Fruit fly (Drosophila melanogaster) whole organism, embryonic: ENCODE data around the gene CG13676.

Experiments
- Asciz ChIP-seq: fragments of 200-800 bp; sonication (Bioruptor generic); optimal IDR thresholded peaks from 2 replicates; lab custom pipeline; 2017; ENCODE audit warnings: missing biosample characterization, mild to moderate bottlenecking, missing genetic modification characterization, missing genetic modification reagents
- CG10321 ChIP-seq: fragments of 200-800 bp; sonication (Bioruptor generic); IDR thresholded peaks from 2 replicates; pipeline ENCODE4 v1.3.6; 2022; ENCODE audit warnings: missing biosample characterization, missing genetic modification characterization
- CG12659 ChIP-seq: fragments of 200-800 bp; sonication (Bioruptor generic); optimal IDR thresholded peaks from 3 replicates; lab custom pipeline; 2017; ENCODE audit warnings: mild to moderate bottlenecking, missing biosample characterization, missing genetic modification reagents, missing genetic modification characterization
- CG12769 ChIP-seq: fragments of 200-800 bp; sonication (Bioruptor generic); optimal IDR thresholded peaks from 2 replicates; lab custom pipeline; 2019; ENCODE audit warnings: missing biosample characterization, mild to moderate bottlenecking, missing genetic modification characterization, moderate library complexity
- CG13287 ChIP-seq: fragments of 200-800 bp; sonication (Bioruptor generic); IDR thresholded peaks from 2 replicates; pipeline ENCODE4 v1.3.6; 2022; ENCODE audit warnings: missing biosample characterization, missing genetic modification characterization; ENCODE audit not compliant: partially characterized antibody
- CG13624 ChIP-seq: fragments of 200-800 bp; sonication (Bioruptor generic); optimal IDR thresholded peaks from 2 replicates; lab custom pipeline; 2016; ENCODE audit warnings: missing biosample characterization, missing genetic modification characterization
- CG13775 ChIP-seq: fragments of 200-800 bp; sonication (Bioruptor generic); optimal IDR thresholded peaks from 3 replicates; lab custom pipeline; 2017; ENCODE audit warnings: missing biosample characterization, mild to moderate bottlenecking, missing genetic modification characterization
- CG17359 ChIP-seq: fragments of 200-800 bp; sonication (Bioruptor generic); optimal IDR thresholded peaks from 3 replicates; lab custom pipeline; 2018; ENCODE audit warnings: missing biosample characterization, mild to moderate bottlenecking, missing genetic modification characterization, moderate library complexity
- CG17361 ChIP-seq: fragments of 200-800 bp; sonication (Bioruptor generic); IDR thresholded peaks from 3 replicates; pipeline ENCODE4 v1.3.6; 2022; ENCODE audit warnings: missing biosample characterization, missing genetic modification characterization
- CG17829 ChIP-seq: fragments of 200-800 bp; optimal IDR thresholded peaks from 2 replicates; lab custom pipeline; 2019; ENCODE audit warnings: missing biosample characterization, mild to moderate bottlenecking, missing genetic modification characterization, moderate library complexity
- CG2116 ChIP-seq: fragments of 200-800 bp; sonication (Bioruptor generic); optimal IDR thresholded peaks from 3 replicates; lab custom pipeline; 2018; ENCODE audit warnings: missing biosample characterization, mild to moderate bottlenecking, missing genetic modification characterization
- CG2712 ChIP-seq: fragments of 200-800 bp; optimal IDR thresholded peaks from 3 replicates; lab custom pipeline; 2019; ENCODE audit warnings: missing biosample characterization, mild to moderate bottlenecking, missing genetic modification characterization, moderate library complexity
- CG32772 ChIP-seq: fragments of 200-800 bp; sonication (Bioruptor generic); IDR thresholded peaks from 2 replicates; pipeline ENCODE4 v1.3.6; 2022; ENCODE audit warnings: missing biosample characterization, missing genetic modification characterization
- CG4820 ChIP-seq: fragments of 200-800 bp; sonication (Bioruptor generic); optimal IDR thresholded peaks from 3 replicates; lab custom pipeline; 2016; ENCODE audit warnings: missing biosample characterization, missing genetic modification characterization
- CG6272 ChIP-seq: fragments of 200-800 bp; sonication (Bioruptor generic); IDR thresholded peaks from 2 replicates; pipeline ENCODE4 v1.3.6; 2022; ENCODE audit warnings: missing biosample characterization, missing genetic modification characterization
- CG7556 ChIP-seq: fragments of 200-800 bp; sonication (Bioruptor generic); optimal IDR thresholded peaks from 2 replicates; lab custom pipeline; 2017; ENCODE audit warnings: missing biosample characterization, mild to moderate bottlenecking, missing genetic modification characterization
- CG8290 ChIP-seq, 3 experiments: fragments of 200-800 bp; sonication (Bioruptor generic); optimal IDR thresholded peaks; 2 replicates each; lab custom pipeline; 2016 to 2019; ENCODE audit warnings: missing biosample characterization in 3 of 3, missing genetic modification characterization in 3 of 3, mild to moderate bottlenecking in 2 of 3, moderate library complexity in 1 of 3
- CG8388 ChIP-seq: fragments of 200-800 bp; sonication (Bioruptor generic); optimal IDR thresholded peaks from 2 replicates; lab custom pipeline; 2019; ENCODE audit warnings: missing biosample characterization, mild to moderate bottlenecking, missing genetic modification characterization, moderate library complexity
- CrebB ChIP-seq: fragments of 200-800 bp; sonication (Bioruptor generic); optimal IDR thresholded peaks from 3 replicates; lab custom pipeline; 2018; ENCODE audit warnings: missing biosample characterization, mild to moderate bottlenecking, missing genetic modification characterization
- Doc3 ChIP-seq: fragments of 200-800 bp; sonication (Bioruptor generic); IDR thresholded peaks from 3 replicates; pipeline ENCODE4 v1.3.6; 2022; ENCODE audit warnings: missing biosample characterization, missing genetic modification characterization; ENCODE audit not compliant: partially characterized antibody
- Dref ChIP-seq: fragments of 200-800 bp; sonication (Bioruptor generic); IDR thresholded peaks from 2 replicates; pipeline ENCODE4 v1.3.6; 2022; ENCODE audit warnings: missing biosample characterization, missing genetic modification characterization
- H2.0 ChIP-seq: fragments of 200-800 bp; sonication (Bioruptor generic); IDR thresholded peaks from 2 replicates; pipeline ENCODE4 v1.3.6; 2022; ENCODE audit warnings: missing biosample characterization, missing genetic modification characterization
- HHEX ChIP-seq: fragments of 200-800 bp; sonication (Bioruptor generic); optimal IDR thresholded peaks from 3 replicates; lab custom pipeline; 2017; ENCODE audit warnings: missing biosample characterization, mild to moderate bottlenecking, missing genetic modification characterization, missing genetic modification reagents
- HLH3B ChIP-seq: fragments of 200-800 bp; sonication (Bioruptor generic); IDR thresholded peaks from 2 replicates; pipeline ENCODE4 v1.3.6; 2022; ENCODE audit warnings: missing biosample characterization, missing genetic modification characterization
- HLHmδ ChIP-seq: fragments of 200-800 bp; sonication (Bioruptor generic); optimal IDR thresholded peaks from 2 replicates; lab custom pipeline; 2018; ENCODE audit warnings: missing biosample characterization, mild to moderate bottlenecking, missing genetic modification characterization, moderate library complexity
- HmgD ChIP-seq: fragments of 200-800 bp; sonication (Bioruptor generic); optimal IDR thresholded peaks from 3 replicates; lab custom pipeline; 2016; ENCODE audit warnings: missing biosample characterization, missing genetic modification characterization
- Lhr ChIP-seq: fragments of 200-800 bp; sonication (Bioruptor generic); optimal IDR thresholded peaks from 3 replicates; lab custom pipeline; 2017; ENCODE audit warnings: mild to moderate bottlenecking, missing biosample characterization, missing genetic modification reagents, missing genetic modification characterization
- MBD-R2 ChIP-seq: fragments of 200-800 bp; sonication (Bioruptor generic); IDR thresholded peaks from 2 replicates; pipeline ENCODE4 v1.3.6; 2022; ENCODE audit warnings: missing biosample characterization, missing genetic modification characterization
- Nf-YC ChIP-seq: fragments of 200-800 bp; optimal IDR thresholded peaks from 3 replicates; lab custom pipeline; 2019; ENCODE audit warnings: missing biosample characterization, mild to moderate bottlenecking, missing genetic modification characterization, moderate library complexity
- PHDP ChIP-seq: fragments of 200-800 bp; sonication (Bioruptor generic); optimal IDR thresholded peaks from 3 replicates; lab custom pipeline; 2018; ENCODE audit warnings: missing biosample characterization, mild to moderate bottlenecking, missing genetic modification characterization, moderate library complexity
- amos ChIP-seq: fragments of 200-800 bp; sonication (Bioruptor generic); IDR thresholded peaks from 2 replicates; pipeline ENCODE4 v1.3.6; 2022; ENCODE audit warnings: missing biosample characterization, missing genetic modification characterization; ENCODE audit not compliant: partially characterized antibody
- bab2 ChIP-seq: fragments of 200-800 bp; sonication (Bioruptor generic); optimal IDR thresholded peaks from 2 replicates; lab custom pipeline; 2016; ENCODE audit warnings: missing biosample characterization, missing genetic modification characterization
- bsh ChIP-seq, 2 experiments: fragments of 200-800 bp; sonication (Bioruptor generic); optimal IDR thresholded peaks; 2 replicates each; lab custom pipeline; 2017 to 2018; ENCODE audit warnings: mild to moderate bottlenecking in 2 of 2, missing biosample characterization in 2 of 2, missing genetic modification characterization in 2 of 2, moderate library complexity in 1 of 2
- chinmo ChIP-seq: fragments of 200-800 bp; sonication (Bioruptor generic); IDR thresholded peaks from 4 replicates; pipeline ENCODE4 v1.3.6; 2022; ENCODE audit warnings: missing biosample characterization, missing genetic modification characterization; ENCODE audit not compliant: partially characterized antibody
- ci ChIP-seq: fragments of 200-800 bp; sonication (Bioruptor generic); IDR thresholded peaks from 3 replicates; pipeline ENCODE4 v1.3.6; 2022; ENCODE audit warnings: missing biosample characterization, missing genetic modification characterization
- crc ChIP-seq: fragments of 200-800 bp; sonication (Bioruptor generic); optimal IDR thresholded peaks from 2 replicates; lab custom pipeline; 2016; ENCODE audit warnings: missing biosample characterization, missing genetic modification characterization
- grau ChIP-seq: fragments of 200-800 bp; optimal IDR thresholded peaks from 3 replicates; lab custom pipeline; 2019; ENCODE audit warnings: missing biosample characterization, mild to moderate bottlenecking, missing genetic modification characterization, moderate library complexity
- gsb-n ChIP-seq: fragments of 200-800 bp; sonication (Bioruptor generic); optimal IDR thresholded peaks from 3 replicates; lab custom pipeline; 2018; ENCODE audit warnings: missing biosample characterization, mild to moderate bottlenecking, missing genetic modification characterization
- inv ChIP-seq: fragments of 200-800 bp; sonication (Bioruptor generic); IDR thresholded peaks from 2 replicates; pipeline ENCODE4 v1.3.6; 2022; ENCODE audit warnings: missing biosample characterization, missing genetic modification characterization; ENCODE audit not compliant: partially characterized antibody
- kah ChIP-seq: fragments of 200-800 bp; sonication (Bioruptor generic); optimal IDR thresholded peaks from 2 replicates; lab custom pipeline; 2018; ENCODE audit warnings: missing biosample characterization, mild to moderate bottlenecking, missing genetic modification characterization
- pb ChIP-seq: fragments of 200-800 bp; sonication (Bioruptor generic); optimal IDR thresholded peaks from 3 replicates; lab custom pipeline; 2016; ENCODE audit warnings: missing biosample characterization, missing genetic modification characterization
- ranshi ChIP-seq: fragments of 200-800 bp; sonication (Bioruptor generic); IDR thresholded peaks from 2 replicates; pipeline ENCODE4 v1.3.6; 2022; ENCODE audit warnings: missing biosample characterization, missing genetic modification characterization
- ro ChIP-seq: fragments of 200-800 bp; sonication (Bioruptor generic); IDR thresholded peaks from 2 replicates; pipeline ENCODE4 v1.3.6; 2022; ENCODE audit warnings: missing biosample characterization, missing genetic modification characterization
- shn ChIP-seq: fragments of 200-800 bp; sonication (Bioruptor generic); optimal IDR thresholded peaks from 3 replicates; lab custom pipeline; 2016; ENCODE audit warnings: missing biosample characterization, missing genetic modification characterization
- stc ChIP-seq: fragments of 200-800 bp; sonication (Bioruptor generic); IDR thresholded peaks from 2 replicates; pipeline ENCODE4 v1.3.6; 2022; ENCODE audit warnings: missing biosample characterization, missing genetic modification characterization
- stwl ChIP-seq: fragments of 200-800 bp; sonication (Bioruptor generic); optimal IDR thresholded peaks from 3 replicates; lab custom pipeline; 2018; ENCODE audit warnings: missing biosample characterization, mild to moderate bottlenecking, missing genetic modification characterization, moderate library complexity
- tgo ChIP-seq: fragments of 200-800 bp; sonication (Bioruptor generic); IDR thresholded peaks from 3 replicates; pipeline ENCODE4 v1.3.6; 2022; ENCODE audit warnings: missing biosample characterization, missing genetic modification characterization
- unpg ChIP-seq: fragments of 200-800 bp; sonication (Bioruptor generic); optimal IDR thresholded peaks from 3 replicates; lab custom pipeline; 2018; ENCODE audit warnings: missing biosample characterization, mild to moderate bottlenecking, missing genetic modification characterization, moderate library complexity
- usp ChIP-seq: fragments of >200 bp; optimal IDR thresholded peaks from 2 replicates; lab custom pipeline; 2017; ENCODE audit warnings: missing biosample characterization, missing genetic modification characterization

CG13676 gene

dm6 chr3L:8096106-8096558, 55.5 kb downstream of the CG13676 start (continued):
- TF ChIP-seq CG13287 (GFP tag; lab: Robert Waterston, UW) (no peak), chinmo (GFP tag; lab: Robert Waterston, UW) (no peak), CG6272 (peak; percentile 90), bab2 (GFP tag; lab: Kevin White, UChicago) (peak; percentile 88), CG2116 (peak; percentile 78), kah (GFP tag; lab: Kevin White, UChicago) (peak; percentile 81), CG2712 (tag; lab: Kevin White, UChicago) (peak; percentile 91), CG4820 (GFP tag; lab: Kevin White, UChicago) (peak; percentile 82), HLH3B (GFP tag; lab: Robert Waterston, UW) (peak; percentile 84), amos (GFP tag; lab: Robert Waterston, UW) (no peak), bsh (GFP tag; optimal IDR thresholded peaks at IDR 0.05; lab: Kevin White, UChicago) (peak; percentile 74 to 78), stwl (tag; lab: Kevin White, UChicago) (no peak), ro (GFP tag; lab: Robert Waterston, UW) (peak; percentile 77), Asciz (peak; percentile 84), HLHmδ (GFP tag; lab: Kevin White, UChicago) (no peak)

- TF ChIP-seq tgo (GFP tag; lab: Robert Waterston, UW) (no peak), CG10321 (no peak), CrebB (tag; lab: Kevin White, UChicago) (no peak), CG13624 (GFP tag; lab: Kevin White, UChicago) (no peak), CG7556 (GFP tag; lab: Kevin White, UChicago) (peak; percentile 20), ci (GFP tag; lab: Robert Waterston, UW) (peak; percentile 38; the same call in 1 of the 3 replicates), gsb-n (tag; lab: Kevin White, UChicago) (no peak), inv (GFP tag; lab: Robert Waterston, UW) (no peak), PHDP (peak; percentile 42), HHEX (GFP tag; lab: Kevin White, UChicago) (no peak), grau (tag; lab: Kevin White, UChicago) (peak; percentile 59), stc (GFP tag; lab: Robert Waterston, UW) (0 out of 2 replicates have a peak, but pooled peaks have one; percentile 26), usp (no peak), CG32772 (GFP tag; lab: Robert Waterston, UW) (no peak), unpg (GFP tag; lab: Kevin White, UChicago) (peak; percentile 35), H2.0 (no peak), shn (GFP tag; lab: Kevin White, UChicago) (peak; percentile 15), Nf-YC (tag; lab: Kevin White, UChicago) (peak; percentile 7), MBD-R2 (no peak; the same call in 1 of the 2 replicates), CG17361 (GFP tag; lab: Robert Waterston, UW) (0 out of 3 replicates have a peak, but pooled peaks have one; percentile 44), CG8290 (GFP tag; optimal IDR thresholded peaks at IDR 0.05; lab: Kevin White, UChicago) (no peak), CG8290 (tag; optimal IDR thresholded peaks at IDR 0.05; lab: Kevin White, UChicago) (peak in 1 of 2 experiments; percentile 7), crc (GFP tag; lab: Kevin White, UChicago) (no peak), HmgD (GFP tag; lab: Kevin White, UChicago) (no peak), Doc3 (GFP tag; lab: Robert Waterston, UW) (no peak), CG13775 (GFP tag; lab: Kevin White, UChicago) (peak; percentile 19), CG12659 (GFP tag; lab: Kevin White, UChicago) (peak; percentile 2), CG17359 (peak; percentile 11), CG17829 (peak; percentile 6), CG8388 (GFP tag; lab: Kevin White, UChicago) (no peak), Lhr (GFP tag; lab: Kevin White, UChicago) (no peak), ranshi (GFP tag; lab: Robert Waterston, UW) (no peak), pb (GFP tag; lab: Kevin White, UChicago) (no peak), Dref (GFP tag; lab: Robert Waterston, UW) (no peak), CG12769 (tag; lab: Kevin White, UChicago) (peak; percentile 26)
Observed at dm6 chr3L:8094652-8095129, 56.9 kb downstream of the CG13676 start.
